Fruit fly (Drosophila melanogaster) whole organism, adult: ENCODE data around the gene Fit2.

Experiments used
- CG11617 ChIP-seq: fragments of 200-800 bp; sonication (Bioruptor generic); optimal IDR thresholded peaks from 2 replicates; lab custom pipeline; 2017; ENCODE audit warnings: mild to moderate bottlenecking, missing biosample characterization, missing genetic modification reagents, missing genetic modification characterization
- CG12768 ChIP-seq: fragments of 200-800 bp; sonication (Bioruptor generic); optimal IDR thresholded peaks from 2 replicates; lab custom pipeline; 2017; ENCODE audit warnings: missing biosample characterization, missing genetic modification characterization, mild to moderate bottlenecking, moderate library complexity, missing genetic modification reagents
- CG14711 ChIP-seq: fragments of 200-800 bp; sonication (Bioruptor generic); optimal IDR thresholded peaks from 2 replicates; lab custom pipeline; 2018; ENCODE audit warnings: missing biosample characterization, mild to moderate bottlenecking, missing genetic modification characterization, moderate library complexity
- CG33017 ChIP-seq: fragments of 200-800 bp; sonication (Bioruptor generic); optimal IDR thresholded peaks from 2 replicates; lab custom pipeline; 2018; ENCODE audit warnings: missing biosample characterization, mild to moderate bottlenecking, missing genetic modification characterization, moderate library complexity
- CG7045 ChIP-seq: fragments of 200-800 bp; sonication (Bioruptor generic); optimal IDR thresholded peaks from 2 replicates; lab custom pipeline; 2017; ENCODE audit warnings: missing biosample characterization, mild to moderate bottlenecking, missing genetic modification characterization
- Hr96 ChIP-seq: fragments of 200-800 bp; sonication (Bioruptor generic); optimal IDR thresholded peaks from 2 replicates; lab custom pipeline; 2016; ENCODE audit warnings: missing biosample characterization, missing genetic modification characterization
- Mnt ChIP-seq: fragments of 200-800 bp; sonication (Bioruptor generic); optimal IDR thresholded peaks from 2 replicates; lab custom pipeline; 2016; ENCODE audit warnings: missing biosample characterization, mild to moderate bottlenecking, missing genetic modification characterization
- bab1 ChIP-seq: fragments of 200-800 bp; sonication (Bioruptor generic); optimal IDR thresholded peaks from 3 replicates; lab custom pipeline; 2019; ENCODE audit warnings: missing biosample characterization, mild to moderate bottlenecking, missing genetic modification characterization, moderate library complexity
- cic ChIP-seq: fragments of 200-800 bp; sonication (Bioruptor generic); optimal IDR thresholded peaks from 2 replicates; lab custom pipeline; 2017; ENCODE audit warnings: missing biosample characterization, mild to moderate bottlenecking, missing genetic modification characterization, moderate library complexity
- cnc ChIP-seq, 2 experiments: fragments of >200 bp; optimal IDR thresholded peaks; 2 replicates each; lab custom pipeline; 2017
- pad ChIP-seq: fragments of 200-800 bp; sonication (Bioruptor generic); optimal IDR thresholded peaks from 3 replicates; lab custom pipeline; 2017; ENCODE audit warnings: missing biosample characterization, missing genetic modification characterization, mild to moderate bottlenecking, moderate library complexity, missing genetic modification reagents
- toe ChIP-seq: fragments of 200-800 bp; sonication (Bioruptor generic); optimal IDR thresholded peaks from 2 replicates; lab custom pipeline; 2016; ENCODE audit warnings: missing biosample characterization, missing genetic modification characterization

DNA sequence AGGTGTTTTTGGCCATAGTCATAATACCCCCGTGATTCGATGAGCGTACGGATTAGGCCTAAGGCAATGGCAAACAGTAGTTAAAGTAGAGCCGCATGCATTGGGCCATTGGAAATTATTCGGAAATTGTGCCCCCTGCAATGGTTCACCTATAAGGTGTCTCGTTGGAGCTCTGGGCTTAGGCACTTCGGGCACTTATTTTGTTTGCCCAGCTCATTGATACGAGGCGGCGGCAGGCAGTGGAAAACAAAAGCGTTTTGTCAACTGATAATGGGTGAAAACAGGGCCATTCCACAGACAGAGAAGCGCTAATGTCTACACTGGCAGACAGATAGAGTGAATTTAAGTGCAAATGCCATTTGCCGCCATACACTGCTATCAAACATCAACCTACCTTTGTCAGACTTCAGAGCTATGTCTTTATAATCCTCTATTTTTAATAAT is 17.9 kb upstream of the Fit2 start:
- TF ChIP-seq CG11617 (GFP tag; lab: Kevin White, UChicago), result no peak
- no peak for TF ChIP-seq Hr96 (GFP tag; lab: Kevin White, UChicago)
- TF ChIP-seq CG7045 (GFP tag; lab: Kevin White, UChicago), result no peak
- no peak for TF ChIP-seq CG14711 (tag; lab: Kevin White, UChicago)
- no peak for TF ChIP-seq CG33017 (tag; lab: Kevin White, UChicago)
- TF ChIP-seq Mnt (GFP tag; lab: Kevin White, UChicago), result peak; percentile 24
- TF ChIP-seq bab1, result no peak
- no peak for TF ChIP-seq cnc (optimal IDR thresholded peaks at IDR 0.05; lab: Kevin White, UChicago)
- peak; percentile 39 for TF ChIP-seq toe (GFP tag; lab: Kevin White, UChicago)
- no peak for TF ChIP-seq pad
- TF ChIP-seq cic (GFP tag; lab: Kevin White, UChicago), result peak; percentile 78
- TF ChIP-seq CG12768 (GFP tag; lab: Kevin White, UChicago), result peak; percentile 47
